Fruit fly (Drosophila melanogaster) whole organism: ENCODE results near the gene Fife.

Experiments used
- CG8478 ChIP-seq: fragments of >200 bp; optimal IDR thresholded peaks from 2 replicates; lab custom pipeline; 2018; ENCODE audit warnings: inconsistent platforms
- Dll ChIP-seq: fragments of >200 bp; optimal IDR thresholded peaks from 2 replicates; lab custom pipeline; 2017
- pan ChIP-seq: fragments of >200 bp; optimal IDR thresholded peaks from 2 replicates; lab custom pipeline; 2017
- psq ChIP-seq: fragments of >200 bp; optimal IDR thresholded peaks from 2 replicates; lab custom pipeline; 2017

DNA sequence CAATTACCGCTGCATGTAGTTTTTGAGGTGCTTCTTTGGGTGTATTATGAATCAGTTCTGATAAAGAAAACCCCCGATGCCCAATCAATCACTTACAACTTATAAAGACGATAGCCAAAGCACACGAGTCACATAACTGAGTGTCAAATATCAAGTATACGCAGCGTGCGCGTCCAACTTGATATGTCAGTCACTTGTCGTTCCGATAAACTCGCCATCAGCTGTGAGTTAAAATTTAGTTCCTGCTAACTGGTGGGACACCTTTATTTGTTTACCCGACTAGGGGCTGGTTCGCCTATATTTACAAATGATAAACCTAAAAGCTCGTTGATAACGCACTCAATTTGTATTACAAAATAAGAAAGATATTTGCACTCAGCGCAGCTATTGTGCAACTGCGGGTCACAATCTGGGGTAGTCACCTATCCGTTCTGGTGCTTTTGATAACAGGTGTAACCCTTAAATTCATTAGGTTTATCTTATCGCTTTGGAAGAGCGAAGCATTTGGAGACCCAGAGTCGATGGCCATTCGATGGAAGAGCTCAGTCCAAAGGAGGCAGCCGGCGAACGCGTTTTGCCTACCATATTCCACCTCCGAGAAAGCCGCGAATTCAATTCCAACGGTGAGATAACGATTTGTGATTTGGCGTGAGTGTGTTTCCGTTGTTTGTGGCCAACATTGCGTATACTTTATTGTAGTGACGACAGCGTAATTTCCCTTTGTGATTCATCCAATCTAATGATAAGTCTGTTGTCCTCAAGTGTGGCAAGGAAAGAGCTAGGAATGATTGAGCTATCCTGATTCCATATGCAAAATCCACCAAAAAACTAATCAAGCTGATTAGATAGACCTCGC lies 63.7 kb downstream of the Fife start, which contains the start of gene CG1246:
- no peak for TF ChIP-seq psq (lab: Kevin White, UChicago)
- TF ChIP-seq pan (lab: Kevin White, UChicago) = no peak
- no peak for TF ChIP-seq CG8478 (lab: Kevin White, UChicago)
- TF ChIP-seq Dll (lab: Kevin White, UChicago) = no peak
